Worm (Caenorhabditis elegans): Measurements from ENCODE around the gene srh-279.

DNA sequence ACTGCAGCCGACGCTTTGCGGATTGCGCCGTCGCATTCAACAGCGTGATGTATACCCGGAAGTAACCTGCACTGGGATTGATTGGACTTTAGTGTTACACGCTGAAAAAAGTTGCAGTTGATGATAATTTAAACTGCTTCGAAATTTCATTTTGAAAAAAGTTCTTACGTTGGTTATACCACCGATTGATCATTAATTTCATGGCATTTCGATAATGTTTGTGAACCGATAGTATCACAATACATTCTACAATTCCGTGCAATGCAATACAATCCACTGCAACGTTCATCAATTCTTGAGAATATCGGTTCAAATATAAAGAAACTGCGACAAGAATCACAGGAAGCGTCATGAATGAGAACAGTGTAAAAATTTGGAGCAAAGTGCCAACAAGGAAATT, 42.9 kb downstream of the srh-279 start, which contains the start of gene F21H7.3:
- no peak for TF ChIP-seq him-1 (tag; optimal IDR thresholded peaks at IDR 0.05)
- no peak for TF ChIP-seq dao-5 (tag; optimal IDR thresholded peaks at IDR 0.05)
